Fruit fly (Drosophila melanogaster) whole organism, prepupa: Measurements from ENCODE around the gene CG3526.

Source experiments
- Blimp-1 ChIP-seq: fragments of 200-800 bp; sonication (Bioruptor generic); optimal IDR thresholded peaks from 3 replicates; lab custom pipeline; 2017; ENCODE audit warnings: missing biosample characterization, missing genetic modification characterization, mild to moderate bottlenecking, moderate library complexity, missing genetic modification reagents
- CG10631 ChIP-seq: fragments of 200-800 bp; sonication (Bioruptor generic); optimal IDR thresholded peaks from 2 replicates; lab custom pipeline; 2016; ENCODE audit warnings: missing biosample characterization, missing genetic modification characterization
- CG10669 ChIP-seq: fragments of 200-800 bp; sonication (Bioruptor generic); optimal IDR thresholded peaks from 3 replicates; lab custom pipeline; 2018; ENCODE audit warnings: missing biosample characterization, mild to moderate bottlenecking, missing genetic modification characterization, moderate library complexity
- CG11294 ChIP-seq: fragments of 200-800 bp; sonication (Bioruptor generic); IDR thresholded peaks from 2 replicates; pipeline ENCODE4 v1.3.6; 2022; ENCODE audit warnings: missing biosample characterization, missing genetic modification characterization
- CG11762 ChIP-seq: fragments of 200-800 bp; sonication (Bioruptor generic); optimal IDR thresholded peaks from 3 replicates; lab custom pipeline; 2016; ENCODE audit warnings: missing biosample characterization, missing genetic modification characterization; ENCODE audit not compliant: insufficient read depth
- CG15336 ChIP-seq: fragments of 200-800 bp; sonication (Bioruptor generic); IDR thresholded peaks from 2 replicates; pipeline ENCODE4 v1.3.6; 2022; ENCODE audit warnings: missing biosample characterization, missing genetic modification characterization
- CG1621 ChIP-seq: fragments of 200-800 bp; sonication (Bioruptor generic); optimal IDR thresholded peaks from 3 replicates; lab custom pipeline; 2018; ENCODE audit warnings: missing biosample characterization, mild to moderate bottlenecking, missing genetic modification characterization
- CG16779 ChIP-seq: fragments of 200-800 bp; sonication (Bioruptor generic); optimal IDR thresholded peaks from 3 replicates; lab custom pipeline; 2017; ENCODE audit warnings: missing biosample characterization, mild to moderate bottlenecking, missing genetic modification characterization
- CG3032 ChIP-seq: fragments of 200-800 bp; optimal IDR thresholded peaks from 2 replicates; lab custom pipeline; 2019; ENCODE audit warnings: missing biosample characterization, mild to moderate bottlenecking, missing genetic modification characterization, moderate library complexity
- CG34406 ChIP-seq: fragments of 200-800 bp; sonication (Bioruptor generic); optimal IDR thresholded peaks from 3 replicates; lab custom pipeline; 2016; ENCODE audit warnings: missing biosample characterization, missing genetic modification characterization
- CG3919 ChIP-seq: fragments of 200-800 bp; sonication (Bioruptor generic); optimal IDR thresholded peaks from 3 replicates; lab custom pipeline; 2016; ENCODE audit warnings: missing biosample characterization, missing genetic modification characterization
- CG4318 ChIP-seq: fragments of 200-800 bp; sonication (Bioruptor generic); optimal IDR thresholded peaks from 3 replicates; lab custom pipeline; 2017; ENCODE audit warnings: missing biosample characterization, mild to moderate bottlenecking, missing genetic modification characterization
- CG6163 ChIP-seq: fragments of 200-800 bp; sonication (Bioruptor generic); IDR thresholded peaks from 3 replicates; pipeline ENCODE4 v1.3.6; 2022; ENCODE audit warnings: missing biosample characterization, missing genetic modification characterization
- CG6276 ChIP-seq: fragments of 200-800 bp; sonication (Bioruptor generic); optimal IDR thresholded peaks from 2 replicates; lab custom pipeline; 2017; ENCODE audit warnings: missing biosample characterization, mild to moderate bottlenecking, missing genetic modification characterization
- CG6792 ChIP-seq: fragments of 200-800 bp; sonication (Bioruptor generic); optimal IDR thresholded peaks from 3 replicates; lab custom pipeline; 2016; ENCODE audit warnings: missing biosample characterization, missing genetic modification characterization
- CG6854 ChIP-seq: fragments of 200-800 bp; sonication (Bioruptor generic); optimal IDR thresholded peaks from 2 replicates; lab custom pipeline; 2017; ENCODE audit warnings: missing biosample characterization, mild to moderate bottlenecking, missing genetic modification characterization
- CG8119 ChIP-seq: fragments of 200-800 bp; sonication (Bioruptor generic); IDR thresholded peaks from 3 replicates; pipeline ENCODE4 v1.3.6; 2022; ENCODE audit warnings: missing biosample characterization, missing genetic modification characterization
- CG8319 ChIP-seq: fragments of 200-800 bp; sonication (Bioruptor generic); optimal IDR thresholded peaks from 3 replicates; lab custom pipeline; 2016; ENCODE audit warnings: missing biosample characterization, missing genetic modification characterization
- CG8632 ChIP-seq: fragments of 200-800 bp; sonication (Bioruptor generic); optimal IDR thresholded peaks from 3 replicates; lab custom pipeline; 2016; ENCODE audit warnings: missing biosample characterization, missing genetic modification characterization
- CG9139 ChIP-seq: fragments of 200-800 bp; sonication (Bioruptor generic); optimal IDR thresholded peaks from 3 replicates; lab custom pipeline; 2017; ENCODE audit warnings: missing biosample characterization, mild to moderate bottlenecking, missing genetic modification characterization
- Eip75B ChIP-seq: fragments of 200-800 bp; sonication (Bioruptor generic); optimal IDR thresholded peaks from 3 replicates; lab custom pipeline; 2016; ENCODE audit warnings: missing biosample characterization, missing genetic modification characterization
- Eip78C ChIP-seq: fragments of 200-800 bp; sonication (Bioruptor generic); peaks from one replicate; lab custom pipeline; 2016; ENCODE audit warnings: missing biosample characterization, missing genetic modification characterization
- Eip93F ChIP-seq: fragments of 200-800 bp; sonication (Bioruptor generic); optimal IDR thresholded peaks from 2 replicates; lab custom pipeline; 2016; ENCODE audit warnings: missing biosample characterization, mild to moderate bottlenecking, missing genetic modification characterization
- Ets21C ChIP-seq: fragments of 200-800 bp; sonication (Bioruptor generic); optimal IDR thresholded peaks from 3 replicates; lab custom pipeline; 2016; ENCODE audit warnings: missing biosample characterization, missing genetic modification characterization
- Ets96B ChIP-seq: fragments of 200-800 bp; optimal IDR thresholded peaks from 2 replicates; lab custom pipeline; 2019; ENCODE audit warnings: missing biosample characterization, mild to moderate bottlenecking, missing genetic modification characterization, moderate library complexity
- Hr39 ChIP-seq: fragments of 200-800 bp; sonication (Bioruptor generic); optimal IDR thresholded peaks from 2 replicates; lab custom pipeline; 2016; ENCODE audit warnings: missing biosample characterization, missing genetic modification characterization
- Hr4 ChIP-seq: fragments of 200-800 bp; sonication (Bioruptor generic); optimal IDR thresholded peaks from 3 replicates; lab custom pipeline; 2016; ENCODE audit warnings: missing biosample characterization, missing genetic modification characterization
- Met ChIP-seq: fragments of 200-800 bp; sonication (Bioruptor generic); optimal IDR thresholded peaks from 3 replicates; lab custom pipeline; 2016; ENCODE audit warnings: missing biosample characterization, missing genetic modification characterization
- OdsH ChIP-seq: fragments of 200-800 bp; sonication (Bioruptor generic); optimal IDR thresholded peaks from 3 replicates; lab custom pipeline; 2016; ENCODE audit warnings: missing biosample characterization, missing genetic modification characterization
- Sox15 ChIP-seq: fragments of 200-800 bp; sonication (Bioruptor generic); optimal IDR thresholded peaks from 3 replicates; lab custom pipeline; 2016; ENCODE audit warnings: missing biosample characterization, missing genetic modification characterization
- achi ChIP-seq: fragments of 200-800 bp; sonication (Bioruptor generic); optimal IDR thresholded peaks from 3 replicates; lab custom pipeline; 2016; ENCODE audit warnings: missing biosample characterization, missing genetic modification characterization
- acj6 ChIP-seq: fragments of 200-800 bp; sonication (Bioruptor generic); optimal IDR thresholded peaks from 3 replicates; lab custom pipeline; 2016; ENCODE audit warnings: missing biosample characterization, missing genetic modification characterization
- cyc ChIP-seq: fragments of 200-800 bp; sonication (Bioruptor generic); optimal IDR thresholded peaks from 3 replicates; lab custom pipeline; 2016; ENCODE audit warnings: missing biosample characterization, missing genetic modification characterization
- dac ChIP-seq: fragments of 200-800 bp; sonication (Bioruptor generic); optimal IDR thresholded peaks from 2 replicates; lab custom pipeline; 2017; ENCODE audit warnings: missing biosample characterization, mild to moderate bottlenecking, missing genetic modification characterization
- dsx ChIP-seq: fragments of 200-800 bp; optimal IDR thresholded peaks from 3 replicates; lab custom pipeline; 2019; ENCODE audit warnings: missing biosample characterization, mild to moderate bottlenecking, missing genetic modification characterization, moderate library complexity; ENCODE audit not compliant: poor library complexity, severe bottlenecking
- eg ChIP-seq: fragments of 200-800 bp; sonication (Bioruptor generic); IDR thresholded peaks from 3 replicates; pipeline ENCODE4 v1.3.6; 2022; ENCODE audit warnings: missing biosample characterization, missing genetic modification characterization
- fd59A ChIP-seq: fragments of 200-800 bp; sonication (Bioruptor generic); optimal IDR thresholded peaks from 2 replicates; lab custom pipeline; 2017; ENCODE audit warnings: missing biosample characterization, mild to moderate bottlenecking, missing genetic modification characterization, missing genetic modification reagents
- fd85E ChIP-seq: fragments of 200-800 bp; sonication (Bioruptor generic); optimal IDR thresholded peaks from 3 replicates; lab custom pipeline; 2016; ENCODE audit warnings: missing biosample characterization, missing genetic modification characterization
- fkh ChIP-seq: fragments of 200-800 bp; sonication (Bioruptor generic); optimal IDR thresholded peaks from 3 replicates; lab custom pipeline; 2017; ENCODE audit warnings: missing biosample characterization, mild to moderate bottlenecking, missing genetic modification characterization, moderate library complexity
- net ChIP-seq: fragments of 200-800 bp; sonication (Bioruptor generic); optimal IDR thresholded peaks from 3 replicates; lab custom pipeline; 2016; ENCODE audit warnings: missing biosample characterization, missing genetic modification characterization
- pdm3 ChIP-seq: fragments of 200-800 bp; sonication (Bioruptor generic); optimal IDR thresholded peaks from 3 replicates; lab custom pipeline; 2016; ENCODE audit warnings: missing biosample characterization, missing genetic modification characterization
- salr ChIP-seq, 2 experiments: fragments of 200-800 bp; sonication (Bioruptor generic); optimal IDR thresholded peaks; 3 replicates each; lab custom pipeline; 2016 to 2018; ENCODE audit warnings: missing biosample characterization in 2 of 2, missing genetic modification characterization in 2 of 2, mild to moderate bottlenecking in 1 of 2
- spab ChIP-seq: fragments of 200-800 bp; sonication (Bioruptor generic); optimal IDR thresholded peaks from 2 replicates; lab custom pipeline; 2017; ENCODE audit warnings: missing biosample characterization, mild to moderate bottlenecking, missing genetic modification characterization, missing genetic modification reagents
- ss ChIP-seq, 2 experiments: fragments of 200-800 bp; sonication (Bioruptor generic); optimal IDR thresholded peaks; 2 replicates in 1 of 2; 3 replicates in 1 of 2; lab custom pipeline; 2017 to 2018; ENCODE audit warnings: mild to moderate bottlenecking in 2 of 2, missing biosample characterization in 2 of 2, missing genetic modification characterization in 2 of 2, moderate library complexity in 1 of 2
- svp ChIP-seq: fragments of 200-800 bp; sonication (Bioruptor generic); peaks from one replicate; lab custom pipeline; 2016; ENCODE audit warnings: missing biosample characterization, missing genetic modification characterization
- topi ChIP-seq: fragments of 200-800 bp; sonication (Bioruptor generic); optimal IDR thresholded peaks from 3 replicates; lab custom pipeline; 2016; ENCODE audit warnings: missing biosample characterization, missing genetic modification characterization
- vri ChIP-seq: fragments of 200-800 bp; sonication (Bioruptor generic); optimal IDR thresholded peaks from 3 replicates; lab custom pipeline; 2016; ENCODE audit warnings: missing biosample characterization, mild to moderate bottlenecking, missing genetic modification characterization

Gene CG3526

dm6 chrX:2890468-2890867 is at the start of gene CG3526:
TSS of gene CG3526 (plus strand) at chrX:2890768.
- TF ChIP-seq CG10669 = no peak
- TF ChIP-seq fkh (GFP tag; lab: Kevin White, UChicago) = no peak
- TF ChIP-seq ss (GFP tag; optimal IDR thresholded peaks at IDR 0.05; lab: Kevin White, UChicago) = no peak
- no peak for TF ChIP-seq Blimp-1 (GFP tag; lab: Kevin White, UChicago)
- no peak for TF ChIP-seq CG8119 (GFP tag; lab: Robert Waterston, UW)
- no peak for TF ChIP-seq Hr4 (GFP tag; lab: Kevin White, UChicago)
- no peak for TF ChIP-seq CG11294 (GFP tag; lab: Robert Waterston, UW)
- no peak for TF ChIP-seq Met (GFP tag; lab: Kevin White, UChicago)
- TF ChIP-seq cyc (GFP tag; lab: Kevin White, UChicago) = no peak
- no peak for TF ChIP-seq CG6276
- no peak for TF ChIP-seq CG3919 (GFP tag; lab: Kevin White, UChicago)
- TF ChIP-seq topi (GFP tag; lab: Kevin White, UChicago) = no peak
- no peak for TF ChIP-seq Ets21C (GFP tag; lab: Kevin White, UChicago)
- TF ChIP-seq CG9139 (GFP tag; lab: Kevin White, UChicago) = no peak
- TF ChIP-seq salr (GFP tag; optimal IDR thresholded peaks at IDR 0.05; lab: Kevin White, UChicago) = no peak
- TF ChIP-seq CG34406 = no peak
- TF ChIP-seq CG16779 (tag; lab: Kevin White, UChicago) = no peak
- TF ChIP-seq CG6792 (GFP tag; lab: Kevin White, UChicago) = no peak
- TF ChIP-seq Eip75B (GFP tag; lab: Kevin White, UChicago) = no peak
- no peak for TF ChIP-seq vri (GFP tag; lab: Kevin White, UChicago)

- no peak for TF ChIP-seq CG16779 (tag; lab: Kevin White, UChicago)
- no peak for TF ChIP-seq fd85E (GFP tag; lab: Kevin White, UChicago)
- TF ChIP-seq CG6163 (GFP tag; lab: Robert Waterston, UW) = no peak
- TF ChIP-seq topi (GFP tag; lab: Kevin White, UChicago) = peak; percentile 0
- no peak for TF ChIP-seq fkh (GFP tag; lab: Kevin White, UChicago)
- peak; percentile 30 for TF ChIP-seq CG10669
- TF ChIP-seq CG1621 = peak; percentile 4
- peak; percentile 56 for TF ChIP-seq Eip78C (GFP tag; lab: Kevin White, UChicago)
- no peak for TF ChIP-seq vri (GFP tag; lab: Kevin White, UChicago)
- no peak for TF ChIP-seq CG34406
- peak; percentile 14 for TF ChIP-seq CG6276
- TF ChIP-seq OdsH (GFP tag; lab: Kevin White, UChicago) = peak; percentile 22
- TF ChIP-seq Eip93F (GFP tag; lab: Kevin White, UChicago) = no peak
- peak; percentile 30 for TF ChIP-seq dac (GFP tag; lab: Kevin White, UChicago)
- TF ChIP-seq acj6 = peak; percentile 4
- no peak for TF ChIP-seq net (GFP tag; lab: Kevin White, UChicago)
- peak; percentile 17 for TF ChIP-seq fd59A
- TF ChIP-seq CG11762 (GFP tag; lab: Kevin White, UChicago) = no peak
- no peak for TF ChIP-seq CG8319
- TF ChIP-seq CG6854 = no peak
- TF ChIP-seq CG3919 (GFP tag; lab: Kevin White, UChicago) = peak; percentile 46
- no peak for TF ChIP-seq salr (GFP tag; optimal IDR thresholded peaks at IDR 0.05; lab: Kevin White, UChicago)
- TF ChIP-seq dsx (GFP tag; lab: Kevin White, UChicago) = no peak
- peak; percentile 26 for TF ChIP-seq Met (GFP tag; lab: Kevin White, UChicago)
- peak; percentile 27 for TF ChIP-seq Ets96B (tag; lab: Kevin White, UChicago)
- TF ChIP-seq CG3032 (tag; lab: Kevin White, UChicago) = peak; percentile 9
- peak; percentile 48 for TF ChIP-seq pdm3 (GFP tag; lab: Kevin White, UChicago)
- peak; percentile 37; the same call in 1 of the 2 replicates for TF ChIP-seq CG15336 (GFP tag; lab: Robert Waterston, UW)
- TF ChIP-seq svp (GFP tag; lab: Kevin White, UChicago) = peak; percentile 31
- no peak for TF ChIP-seq CG4318 (GFP tag; lab: Kevin White, UChicago)
- no peak for TF ChIP-seq Blimp-1 (GFP tag; lab: Kevin White, UChicago)
- TF ChIP-seq Sox15 (GFP tag; lab: Kevin White, UChicago) = no peak
- TF ChIP-seq Ets21C (GFP tag; lab: Kevin White, UChicago) = no peak
- TF ChIP-seq cyc (GFP tag; lab: Kevin White, UChicago) = peak; percentile 21
- peak; percentile 39; the same call in 1 of the 3 replicates for TF ChIP-seq eg (GFP tag; lab: Robert Waterston, UW)
- peak; percentile 13 for TF ChIP-seq CG10631 (GFP tag; lab: Kevin White, UChicago)
- no peak for TF ChIP-seq Hr4 (GFP tag; lab: Kevin White, UChicago)
- TF ChIP-seq CG8119 (GFP tag; lab: Robert Waterston, UW) = 0 out of 3 replicates have a peak, but pooled peaks have one; percentile 27
- TF ChIP-seq achi (GFP tag; lab: Kevin White, UChicago) = no peak
- peak; percentile 27 for TF ChIP-seq Hr39 (GFP tag; lab: Kevin White, UChicago)
- peak in 1 of 2 experiments; percentile 10 for TF ChIP-seq ss (GFP tag; optimal IDR thresholded peaks at IDR 0.05; lab: Kevin White, UChicago)
- no peak for TF ChIP-seq CG8632
- peak; percentile 2 for TF ChIP-seq spab (GFP tag; lab: Kevin White, UChicago)
These were observed 29.6 kb upstream of the CG3526 start for dm6 chrX:2860955-2861354.
